Worm (Caenorhabditis elegans): ENCODE data around the gene efhd-1.

DNA sequence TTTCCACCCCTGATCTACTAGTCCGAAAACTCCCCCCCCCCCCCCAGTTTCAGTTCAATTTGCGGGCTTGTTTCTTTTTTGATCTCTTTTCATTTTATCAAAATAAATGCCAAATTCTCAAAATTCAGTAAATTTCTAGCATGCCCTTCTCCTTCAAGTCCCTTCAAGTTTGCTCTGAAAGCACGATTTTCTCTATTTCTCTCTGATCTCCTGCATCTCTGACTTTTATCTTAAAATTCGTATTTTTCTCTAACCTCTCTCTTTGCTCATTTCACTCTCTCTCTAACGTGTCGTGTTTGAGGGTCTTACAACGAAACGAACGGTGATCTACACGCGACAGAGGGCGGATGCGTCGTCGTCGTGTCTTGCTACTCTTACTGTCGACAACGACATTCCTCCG, 26.7 kb downstream of the efhd-1 start, which contains the start of gene ace-3:
- no peak for TF ChIP-seq flt-1 (GFP tag; IDR thresholded peaks at IDR 0.05)
- TF ChIP-seq ets-7 (tag; optimal IDR thresholded peaks at IDR 0.05): no peak

All from whole organism, early embryonic.